Fruit fly (Drosophila melanogaster) Kc167 (cell line): ENCODE results near the gene robo2.

Source experiments
- Myc ChIP-seq: fragments of >200 bp; optimal IDR thresholded peaks from 2 replicates; lab custom pipeline; 2017; ENCODE audit warnings: missing external identifiers
- Sin3A ChIP-seq: fragments of >200 bp; optimal IDR thresholded peaks from 2 replicates; lab custom pipeline; 2018; ENCODE audit warnings: missing external identifiers
- h ChIP-seq: fragments of >200 bp; optimal IDR thresholded peaks from 3 replicates; lab custom pipeline; 2018; ENCODE audit warnings: missing external identifiers
- ttk ChIP-seq: sonication (Bioruptor generic); optimal IDR thresholded peaks from 2 replicates; lab custom pipeline; 2017; ENCODE audit warnings: missing external identifiers

dm6 chr2L:1415525-1415924 is 4.7 kb downstream of the robo2 start:
- no peak for TF ChIP-seq Myc (lab: Kevin White, UChicago)
- no peak for TF ChIP-seq Sin3A
- TF ChIP-seq ttk, result no peak
- TF ChIP-seq h, result no peak
